Fruit fly (Drosophila melanogaster): ENCODE results near the gene SkpE.

Gene SkpE

DNA sequence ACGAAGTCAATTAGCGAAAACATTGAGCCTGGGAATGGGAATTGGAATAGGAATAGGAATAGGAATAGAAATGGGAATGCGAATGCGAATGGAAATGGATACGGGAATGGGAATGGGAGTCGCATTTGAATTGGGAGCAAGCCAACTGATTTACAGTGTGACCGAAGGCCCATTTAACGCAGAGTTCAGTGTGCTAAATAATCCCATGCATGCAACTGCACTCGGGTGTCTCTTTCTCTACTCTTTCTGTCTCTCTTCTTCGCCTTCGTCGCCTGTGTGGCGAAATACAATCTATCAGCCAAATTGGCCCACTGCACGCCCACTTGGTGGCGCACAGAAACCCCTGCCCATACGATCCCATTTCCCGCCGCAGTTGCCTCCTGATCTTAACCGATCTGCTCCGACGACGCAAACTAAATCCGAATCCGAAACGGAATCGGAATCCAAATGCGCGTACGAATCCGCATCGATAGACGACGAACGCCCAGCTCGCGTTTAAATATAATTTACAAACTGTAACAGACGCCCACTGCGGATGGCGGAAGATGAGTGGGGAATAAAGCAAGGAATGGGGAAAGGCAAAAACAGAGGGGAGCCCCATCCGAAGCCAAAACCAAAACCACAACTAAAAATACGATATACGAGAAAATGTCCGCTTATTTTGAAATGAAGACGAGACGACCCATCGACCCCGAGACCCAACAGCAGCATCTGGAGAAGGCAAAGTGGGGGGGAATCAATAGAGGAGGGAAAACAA lies 20.3 kb upstream of the SkpE start:
- TF ChIP-seq Sin3A (optimal IDR thresholded peaks at IDR 0.05): no peak
- TF ChIP-seq Myc (optimal IDR thresholded peaks at IDR 0.05): no peak
- no peak for TF ChIP-seq h (optimal IDR thresholded peaks at IDR 0.05)
- TF ChIP-seq psq (optimal IDR thresholded peaks at IDR 0.05): no peak
- no peak for TF ChIP-seq insv (optimal IDR thresholded peaks at IDR 0.05)
- no peak for TF ChIP-seq ttk (optimal IDR thresholded peaks at IDR 0.05)

DNA sequence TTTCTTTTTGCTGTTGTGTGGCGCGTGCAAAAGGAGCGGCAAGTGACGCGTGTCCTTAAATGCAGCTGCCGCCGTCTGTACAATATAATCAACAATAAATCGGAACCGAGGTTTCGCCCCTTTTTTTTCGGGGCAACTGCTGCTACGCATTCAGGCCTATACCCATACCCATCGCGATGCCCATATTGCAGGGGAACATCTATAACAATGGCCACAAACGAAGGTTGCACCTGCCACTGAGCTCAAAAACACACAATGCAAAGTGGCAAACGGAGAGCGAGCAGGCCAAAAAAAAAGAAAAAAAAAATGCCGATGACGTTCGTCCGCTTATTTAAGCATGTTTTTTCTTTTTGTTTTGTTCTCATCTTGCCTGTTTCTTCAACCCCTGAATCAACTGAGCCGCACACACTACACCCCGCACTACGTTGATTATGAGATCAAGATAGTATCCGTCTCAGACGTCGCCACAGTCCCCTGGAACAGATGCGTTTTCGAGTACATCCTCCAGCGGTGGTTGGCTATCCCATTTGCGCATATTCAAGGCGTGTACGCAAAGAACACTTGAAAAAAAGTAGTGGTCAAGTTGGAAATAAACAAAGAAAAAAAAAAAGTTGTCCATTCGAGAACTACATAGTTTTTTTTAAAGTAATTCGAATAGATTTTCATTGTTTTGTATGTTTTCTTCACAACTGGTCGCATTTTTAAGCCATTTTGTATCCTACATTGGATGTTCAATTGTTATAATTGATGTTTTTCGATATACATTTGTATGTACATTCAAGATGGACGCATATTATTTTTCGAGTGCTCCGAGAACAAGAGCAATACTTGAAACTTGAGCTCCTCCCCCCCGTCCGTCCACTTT lies 18.7 kb upstream of the SkpE start:
- TF ChIP-seq Sin3A (optimal IDR thresholded peaks at IDR 0.05): no peak
- TF ChIP-seq insv (optimal IDR thresholded peaks at IDR 0.05): no peak
- no peak for TF ChIP-seq psq (optimal IDR thresholded peaks at IDR 0.05)
- TF ChIP-seq Myc (optimal IDR thresholded peaks at IDR 0.05): no peak
- no peak for TF ChIP-seq h (optimal IDR thresholded peaks at IDR 0.05)
- TF ChIP-seq ttk (optimal IDR thresholded peaks at IDR 0.05): no peak

DNA sequence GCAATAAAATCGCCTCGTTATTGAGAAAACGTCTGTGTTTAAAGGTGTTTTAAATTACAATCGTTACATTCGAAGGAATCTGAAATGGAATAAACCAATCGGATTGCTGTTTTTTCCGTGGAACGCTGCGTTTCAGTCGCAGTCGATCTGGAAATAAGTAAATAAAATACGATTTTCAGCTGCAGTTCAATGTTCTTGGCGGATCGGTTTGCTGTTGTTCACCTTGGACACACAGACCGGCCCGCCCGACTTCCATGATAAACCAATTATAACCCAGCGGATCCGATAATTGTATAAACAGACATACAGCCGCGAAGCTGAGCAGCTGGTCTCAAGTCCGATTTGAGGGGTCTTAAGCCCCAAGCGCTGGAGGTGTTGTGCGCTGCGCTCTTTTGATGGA lies 16.5 kb upstream of the SkpE start:
- TF ChIP-seq insv (optimal IDR thresholded peaks at IDR 0.05) (no peak), psq (optimal IDR thresholded peaks at IDR 0.05) (no peak), Myc (optimal IDR thresholded peaks at IDR 0.05) (no peak), h (optimal IDR thresholded peaks at IDR 0.05) (no peak), ttk (optimal IDR thresholded peaks at IDR 0.05) (no peak), Sin3A (optimal IDR thresholded peaks at IDR 0.05) (no peak)

DNA sequence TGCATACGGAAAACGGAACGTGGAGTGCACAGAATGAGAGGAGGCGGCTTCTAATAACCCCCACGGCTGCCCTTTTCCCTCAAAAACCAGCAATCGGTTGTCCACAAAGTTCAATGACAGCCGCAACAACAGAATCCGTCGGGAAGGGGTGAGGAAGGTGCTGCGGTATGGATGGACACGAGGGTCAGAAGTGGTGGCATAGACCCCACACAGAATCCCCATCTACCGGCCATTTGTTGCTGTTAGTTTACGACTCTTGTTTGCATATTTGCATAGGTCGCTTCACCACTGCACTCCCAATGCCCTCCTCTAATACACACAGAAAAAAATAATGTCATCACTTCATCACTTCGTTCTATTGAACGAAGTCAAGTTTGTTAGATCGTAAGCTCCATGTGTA lies 15.2 kb upstream of the SkpE start:
- no peak for TF ChIP-seq Myc (optimal IDR thresholded peaks at IDR 0.05)
- no peak for TF ChIP-seq psq (optimal IDR thresholded peaks at IDR 0.05)
- no peak for TF ChIP-seq insv (optimal IDR thresholded peaks at IDR 0.05)
- TF ChIP-seq Sin3A (optimal IDR thresholded peaks at IDR 0.05): no peak
- no peak for TF ChIP-seq ttk (optimal IDR thresholded peaks at IDR 0.05)
- no peak for TF ChIP-seq h (optimal IDR thresholded peaks at IDR 0.05)

DNA sequence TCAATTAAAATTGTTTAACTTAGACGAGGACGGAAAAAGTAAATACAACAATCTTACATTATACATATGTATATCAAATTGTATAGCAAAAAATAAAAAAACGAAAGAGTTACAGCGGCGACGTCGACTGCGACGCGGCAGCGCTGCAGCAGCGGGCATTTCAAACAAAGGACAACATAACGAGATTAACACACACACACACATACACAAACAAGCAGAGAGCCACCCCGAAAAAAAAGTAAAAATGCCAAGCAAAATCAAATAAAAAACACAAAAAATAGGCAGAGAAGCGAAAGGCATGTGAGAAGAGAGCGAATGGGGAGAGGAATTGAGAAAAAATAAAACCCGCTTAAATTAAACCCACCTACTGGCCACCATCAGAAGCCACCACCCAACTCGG lies 3.9 kb upstream of the SkpE start:
- no peak for TF ChIP-seq insv (optimal IDR thresholded peaks at IDR 0.05)
- no peak for TF ChIP-seq Myc (optimal IDR thresholded peaks at IDR 0.05)
- no peak for TF ChIP-seq psq (optimal IDR thresholded peaks at IDR 0.05)

DNA sequence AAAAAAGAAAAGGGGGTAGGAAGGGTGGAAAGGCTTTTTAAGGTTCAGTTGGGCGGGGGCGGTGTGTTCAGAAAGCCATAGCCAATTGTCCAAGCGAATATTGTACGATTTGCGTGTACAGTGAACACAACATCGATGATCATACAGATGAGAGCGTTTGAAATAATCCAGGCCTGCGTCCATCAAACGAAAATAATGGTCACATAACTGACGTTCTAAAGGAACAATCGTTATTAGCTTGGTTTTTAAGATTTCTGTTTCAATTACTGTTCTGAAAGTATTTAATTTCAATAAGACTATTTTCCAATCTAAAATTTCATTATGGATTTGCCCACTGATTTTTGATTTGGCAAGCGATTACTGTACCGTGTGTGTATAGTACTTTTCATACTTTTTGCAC lies 1.3 kb upstream of the SkpE start:
- TF ChIP-seq psq (optimal IDR thresholded peaks at IDR 0.05) (no peak), ttk (optimal IDR thresholded peaks at IDR 0.05) (no peak), h (optimal IDR thresholded peaks at IDR 0.05) (no peak), Myc (optimal IDR thresholded peaks at IDR 0.05) (no peak), insv (optimal IDR thresholded peaks at IDR 0.05) (no peak), Sin3A (optimal IDR thresholded peaks at IDR 0.05) (no peak)

DNA sequence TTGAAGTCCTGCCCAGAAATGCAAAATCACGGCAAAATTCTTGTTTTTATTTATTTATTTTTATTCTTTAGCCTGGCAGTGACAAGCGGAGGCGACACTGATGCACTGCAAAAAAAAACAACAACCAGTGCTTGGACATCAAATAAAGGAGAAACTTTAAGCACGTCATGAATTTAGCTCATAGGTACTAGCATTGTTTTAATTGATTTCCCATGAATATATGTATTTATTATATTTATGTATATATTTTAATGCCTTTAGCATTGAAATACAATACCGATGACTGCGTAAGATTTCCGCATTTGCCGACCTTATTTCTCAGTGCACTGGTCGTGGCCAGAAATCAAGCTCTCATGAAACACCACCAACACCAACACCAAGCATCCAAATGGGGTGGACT lies 5.3 kb downstream of the SkpE start:
- TF ChIP-seq Sin3A (optimal IDR thresholded peaks at IDR 0.05) (no peak), ttk (optimal IDR thresholded peaks at IDR 0.05) (no peak), h (optimal IDR thresholded peaks at IDR 0.05) (no peak), psq (optimal IDR thresholded peaks at IDR 0.05) (no peak), insv (optimal IDR thresholded peaks at IDR 0.05) (no peak), Myc (optimal IDR thresholded peaks at IDR 0.05) (no peak)

DNA sequence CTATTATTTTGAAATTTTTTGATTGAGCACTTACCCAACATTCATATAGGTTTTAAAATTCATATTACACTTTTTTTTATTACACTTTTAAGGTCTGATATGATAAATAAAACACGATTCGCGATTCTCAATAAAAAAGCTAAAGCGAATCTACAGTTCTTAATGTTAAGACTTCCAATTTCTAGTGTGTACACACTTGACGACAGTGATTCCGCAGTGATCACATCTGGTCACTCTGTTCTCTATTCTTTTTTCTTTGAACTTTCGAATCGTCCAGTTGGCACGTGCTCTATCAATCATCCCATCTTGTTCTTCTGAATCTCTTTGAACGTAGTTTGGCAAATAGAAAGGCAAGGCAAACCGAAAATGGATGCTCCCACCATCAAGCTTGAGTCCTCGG lies 8.1 kb downstream of the SkpE start, which contains the start of gene SkpC:
Gene SkpC, plus strand, starts transcription at position 301 of the 400 bp plus-strand sequence.
- no peak for TF ChIP-seq Sin3A (optimal IDR thresholded peaks at IDR 0.05)

DNA sequence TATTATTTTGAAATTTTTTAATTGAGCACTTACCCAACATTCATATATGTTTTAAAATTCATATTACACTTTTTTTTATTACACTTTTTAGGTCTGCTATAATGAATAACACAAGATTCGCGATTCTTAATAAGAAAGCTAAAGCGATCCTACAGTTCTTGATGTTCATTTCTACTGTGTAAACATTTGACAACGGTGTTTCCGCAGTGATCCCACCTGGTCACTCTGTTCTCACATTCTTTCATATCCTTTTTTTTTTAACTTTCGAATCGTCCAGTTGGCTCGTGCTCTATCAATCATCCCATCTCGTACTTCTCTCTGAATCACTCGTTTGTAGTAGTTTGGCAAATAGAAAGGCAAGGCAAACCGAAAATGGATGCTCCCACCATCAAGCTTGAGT lies 11.5 kb downstream of the SkpE start, which contains the start of gene SkpD:
Gene SkpD, plus strand, starts transcription at position 301 of the 400 bp plus-strand sequence.
- no peak for TF ChIP-seq Sin3A (optimal IDR thresholded peaks at IDR 0.05)
- TF ChIP-seq psq (optimal IDR thresholded peaks at IDR 0.05): no peak
- TF ChIP-seq ttk (optimal IDR thresholded peaks at IDR 0.05): no peak
- no peak for TF ChIP-seq Myc (optimal IDR thresholded peaks at IDR 0.05)
- TF ChIP-seq h (optimal IDR thresholded peaks at IDR 0.05): no peak
- no peak for TF ChIP-seq insv (optimal IDR thresholded peaks at IDR 0.05)

DNA sequence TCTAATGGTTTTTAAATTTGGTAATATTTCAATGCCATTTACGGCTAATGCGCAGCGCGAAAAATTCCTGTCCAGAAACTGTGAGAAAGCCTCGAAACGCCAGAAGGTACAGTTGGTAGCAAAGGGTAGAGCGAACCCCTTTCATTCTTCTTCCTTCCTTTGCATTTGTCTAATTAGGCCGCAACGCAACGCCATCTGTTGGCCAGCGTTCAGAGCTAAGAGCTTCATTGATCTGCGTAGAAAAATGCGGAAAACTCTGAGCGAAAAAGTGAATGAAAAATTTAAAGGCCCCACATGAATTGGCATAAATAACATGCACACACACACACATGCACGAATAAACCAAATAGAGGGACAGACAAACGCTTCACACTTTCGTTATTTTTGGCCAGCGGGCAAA lies 12.8 kb downstream of the SkpE start:
- TF ChIP-seq psq (optimal IDR thresholded peaks at IDR 0.05) (no peak), Sin3A (optimal IDR thresholded peaks at IDR 0.05) (no peak), ttk (optimal IDR thresholded peaks at IDR 0.05) (no peak), h (optimal IDR thresholded peaks at IDR 0.05) (no peak), Myc (optimal IDR thresholded peaks at IDR 0.05) (no peak), insv (optimal IDR thresholded peaks at IDR 0.05) (no peak)

DNA sequence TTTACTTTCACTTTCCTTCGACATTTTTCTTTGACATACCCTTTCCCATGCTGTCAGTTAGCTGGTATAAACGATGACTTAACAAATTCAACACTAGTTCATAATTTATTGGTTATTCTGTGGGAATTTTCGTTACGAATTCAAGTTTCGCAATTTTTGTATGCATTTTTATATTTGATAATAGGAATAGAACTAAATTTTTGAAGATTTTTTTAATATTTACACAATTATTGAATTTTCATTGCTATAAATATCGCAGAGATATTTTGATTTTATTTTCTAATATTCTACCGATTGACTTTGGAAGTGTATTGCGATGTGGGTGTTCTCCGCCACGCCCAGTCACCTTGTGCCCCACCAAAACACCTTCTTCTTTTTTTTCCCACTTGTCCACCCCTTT lies 17.7 kb downstream of the SkpE start:
- no peak for TF ChIP-seq Myc (optimal IDR thresholded peaks at IDR 0.05)
- no peak for TF ChIP-seq ttk (optimal IDR thresholded peaks at IDR 0.05)
- TF ChIP-seq insv (optimal IDR thresholded peaks at IDR 0.05): no peak
- no peak for TF ChIP-seq psq (optimal IDR thresholded peaks at IDR 0.05)
- TF ChIP-seq Sin3A (optimal IDR thresholded peaks at IDR 0.05): no peak
- no peak for TF ChIP-seq h (optimal IDR thresholded peaks at IDR 0.05)

DNA sequence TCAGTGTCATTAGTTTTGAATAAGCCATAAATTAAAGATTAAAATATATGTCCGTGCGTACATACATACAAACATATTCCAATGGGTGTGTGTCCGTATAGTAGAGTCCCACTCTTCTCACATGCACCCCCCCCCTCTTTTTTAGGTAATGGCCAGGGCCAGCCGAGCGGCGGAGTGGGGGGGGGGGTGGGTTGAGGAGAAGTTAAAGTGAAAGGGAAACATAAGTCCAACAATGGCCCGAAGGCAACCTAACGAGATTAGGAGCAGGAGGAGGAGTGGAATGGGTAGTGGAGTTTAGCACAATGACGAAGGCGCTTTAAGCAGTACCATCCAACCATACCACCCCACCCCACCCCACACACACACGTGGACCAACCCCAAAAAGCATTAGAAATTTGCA lies 28.1 kb downstream of the SkpE start:
- TF ChIP-seq Sin3A (optimal IDR thresholded peaks at IDR 0.05) (no peak), Myc (optimal IDR thresholded peaks at IDR 0.05) (no peak)

DNA sequence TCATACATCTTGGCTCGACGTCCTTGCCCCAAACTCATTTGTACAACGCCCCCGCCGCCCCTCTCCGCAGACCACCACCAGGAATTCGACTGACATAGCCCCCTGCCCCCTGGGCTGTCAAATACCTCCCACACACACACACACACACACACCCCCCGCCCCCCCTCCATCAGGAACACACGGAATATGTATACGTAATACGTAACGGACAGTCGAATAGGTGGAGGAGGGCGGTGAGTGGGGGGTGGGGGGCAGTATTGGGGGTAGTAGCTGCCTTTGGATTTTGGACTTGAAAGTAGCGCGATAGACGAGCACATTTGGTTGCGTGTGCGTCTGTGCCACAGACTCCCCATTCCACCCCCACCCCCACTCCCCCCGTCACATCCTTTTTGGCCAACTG lies 31.3 kb downstream of the SkpE start:
- TF ChIP-seq h (optimal IDR thresholded peaks at IDR 0.05) (no peak), ttk (optimal IDR thresholded peaks at IDR 0.05) (no peak), psq (optimal IDR thresholded peaks at IDR 0.05) (no peak), Myc (optimal IDR thresholded peaks at IDR 0.05) (no peak), Sin3A (optimal IDR thresholded peaks at IDR 0.05) (no peak), insv (optimal IDR thresholded peaks at IDR 0.05) (no peak)

Data from Kc167 (cell line).